Worm (Caenorhabditis elegans) whole organism, L2 larva: ENCODE results near the gene alh-5.

Experiments used
- C34F6.9 ChIP-seq: fragments of 150-350 bp; optimal IDR thresholded peaks from 2 replicates; lab custom pipeline; 2014; ENCODE audit warnings: missing biosample characterization, missing genetic modification characterization
- F13H6.1 ChIP-seq: sonication (generic microtip); optimal IDR thresholded peaks from 2 replicates; lab custom pipeline; 2016; ENCODE audit warnings: missing genetic modification characterization, missing compliant biosample characterization
- ZK546.5 ChIP-seq: sonication (generic microtip); optimal IDR thresholded peaks from 2 replicates; lab custom pipeline; 2017; ENCODE audit warnings: missing biosample characterization, missing genetic modification characterization
- ama-1 ChIP-seq: fragments of 150-350 bp; optimal IDR thresholded peaks from 2 replicates; lab custom pipeline; 2018; ENCODE audit warnings: inconsistent platforms
- ceh-16 ChIP-seq: fragments of 150-350 bp; optimal IDR thresholded peaks from 2 replicates; lab custom pipeline; 2014; ENCODE audit warnings: missing biosample characterization, missing genetic modification characterization
- crh-2 ChIP-seq: sonication (generic microtip); optimal IDR thresholded peaks from 2 replicates; lab custom pipeline; 2017; ENCODE audit warnings: missing biosample characterization, missing genetic modification characterization
- egl-27 ChIP-seq: sonication (generic microtip); optimal IDR thresholded peaks from 3 replicates; lab custom pipeline; 2017; ENCODE audit warnings: missing biosample characterization, missing genetic modification reagents, missing genetic modification characterization
- elt-3 ChIP-seq: sonication (generic microtip); optimal IDR thresholded peaks from 2 replicates; lab custom pipeline; 2017; ENCODE audit warnings: missing biosample characterization, missing genetic modification characterization
- fos-1 ChIP-seq: fragments of 150-350 bp; optimal IDR thresholded peaks from 2 replicates; lab custom pipeline; 2014; ENCODE audit warnings: missing biosample characterization, missing genetic modification characterization
- gmeb-1 ChIP-seq: fragments of 150-350 bp; optimal IDR thresholded peaks from 2 replicates; lab custom pipeline; 2014; ENCODE audit warnings: missing biosample characterization, missing genetic modification characterization
- lin-13 ChIP-seq: fragments of 150-350 bp; optimal IDR thresholded peaks from 2 replicates; lab custom pipeline; 2014; ENCODE audit warnings: missing biosample characterization, missing genetic modification reagents, missing genetic modification characterization
- lin-39 ChIP-seq: fragments of 150-350 bp; optimal IDR thresholded peaks from 2 replicates; lab custom pipeline; 2014; ENCODE audit warnings: missing biosample characterization, missing genetic modification reagents, missing genetic modification characterization
- mab-5 ChIP-seq: fragments of 150-350 bp; optimal IDR thresholded peaks from 2 replicates; lab custom pipeline; 2014; ENCODE audit warnings: missing biosample characterization, missing genetic modification characterization
- nhr-11 ChIP-seq: fragments of 150-350 bp; optimal IDR thresholded peaks from 2 replicates; lab custom pipeline; 2014; ENCODE audit warnings: missing biosample characterization, missing genetic modification characterization
- nhr-12 ChIP-seq: fragments of 150-350 bp; optimal IDR thresholded peaks from 2 replicates; lab custom pipeline; 2014; ENCODE audit warnings: missing biosample characterization, missing genetic modification characterization
- nhr-129 ChIP-seq: fragments of 150-350 bp; optimal IDR thresholded peaks from 2 replicates; lab custom pipeline; 2014; ENCODE audit warnings: missing biosample characterization, missing genetic modification characterization
- nhr-21 ChIP-seq: fragments of 150-350 bp; optimal IDR thresholded peaks from 2 replicates; lab custom pipeline; 2014; ENCODE audit warnings: missing biosample characterization, missing genetic modification characterization
- nhr-237 ChIP-seq: fragments of 150-350 bp; optimal IDR thresholded peaks from 2 replicates; lab custom pipeline; 2014; ENCODE audit warnings: missing biosample characterization, missing genetic modification characterization
- nhr-77 ChIP-seq: fragments of 150-350 bp; optimal IDR thresholded peaks from 2 replicates; lab custom pipeline; 2014; ENCODE audit warnings: missing biosample characterization, missing genetic modification characterization
- sem-4 ChIP-seq: fragments of 150-350 bp; optimal IDR thresholded peaks from 2 replicates; lab custom pipeline; 2014; ENCODE audit warnings: missing biosample characterization, missing genetic modification reagents, missing genetic modification characterization
- skn-1 ChIP-seq: sonication (generic microtip); optimal IDR thresholded peaks from 2 replicates; lab custom pipeline; 2017; ENCODE audit warnings: missing biosample characterization, missing genetic modification characterization
- sma-3 ChIP-seq: sonication (generic microtip); optimal IDR thresholded peaks from 2 replicates; lab custom pipeline; 2016; ENCODE audit warnings: missing genetic modification reagents, missing genetic modification characterization, missing compliant biosample characterization
- snpc-4 ChIP-seq: fragments of 150-350 bp; optimal IDR thresholded peaks from 2 replicates; lab custom pipeline; 2014; ENCODE audit warnings: missing biosample characterization, missing genetic modification characterization
- unc-55 ChIP-seq: fragments of 150-350 bp; sonication (generic microtip); optimal IDR thresholded peaks from 3 replicates; lab custom pipeline; 2014; ENCODE audit warnings: missing biosample characterization, missing genetic modification reagents, missing genetic modification characterization
- zag-1 ChIP-seq: fragments of 150-350 bp; optimal IDR thresholded peaks from 2 replicates; lab custom pipeline; 2014; ENCODE audit warnings: missing biosample characterization, missing genetic modification characterization
- ztf-4 ChIP-seq: fragments of 150-350 bp; optimal IDR thresholded peaks from 2 replicates; lab custom pipeline; 2014; ENCODE audit warnings: missing biosample characterization, missing genetic modification characterization

alh-5 gene

ce11 chrV:1966962-1967361 is 32.4 kb downstream of the alh-5 start:
- TF ChIP-seq lin-13 (GFP tag; lab: Kevin White, UChicago): no peak
- TF ChIP-seq ama-1 (lab: Kevin White, UChicago): no peak
- no peak for TF ChIP-seq F13H6.1
- no peak for TF ChIP-seq snpc-4 (tag; lab: Kevin White, UChicago)
- no peak for TF ChIP-seq ceh-16 (tag; lab: Kevin White, UChicago)
- no peak for TF ChIP-seq C34F6.9
- TF ChIP-seq unc-55 (GFP tag; lab: Kevin White, UChicago): no peak

ce11 chrV:1964806-1965205 is 34.6 kb downstream of the alh-5 start, which contains the start of gene srj-15:
Gene srj-15, minus strand, starts transcription at chrV:1964906.
- TF ChIP-seq mab-5: no peak
- TF ChIP-seq crh-2 (tag; lab: Kevin White, UChicago): no peak
- no peak for TF ChIP-seq nhr-12 (tag; lab: Kevin White, UChicago)
- TF ChIP-seq snpc-4 (tag; lab: Kevin White, UChicago): no peak

ce11 chrV:1961453-1961852 is 37.9 kb downstream of the alh-5 start, which contains the start of gene Y40B10B.1:
Gene Y40B10B.1, minus strand, starts transcription at chrV:1961553.
- no peak for TF ChIP-seq unc-55 (GFP tag; lab: Kevin White, UChicago)
- TF ChIP-seq skn-1 (tag; lab: Kevin White, UChicago): no peak
- TF ChIP-seq nhr-21 (tag; lab: Kevin White, UChicago): no peak
- TF ChIP-seq sem-4 (tag; lab: Kevin White, UChicago): no peak
- TF ChIP-seq ZK546.5: no peak

- TF ChIP-seq zag-1: no peak
These were observed 42.3 kb downstream of the alh-5 start, which contains the start of gene fipr-25 for ce11 chrV:1957110-1957509. Gene fipr-25, plus strand, starts transcription at chrV:1957410.

ce11 chrV:1955246-1955645 is 44.1 kb downstream of the alh-5 start:
- TF ChIP-seq nhr-77 (tag; lab: Kevin White, UChicago) (no peak), fos-1 (tag; lab: Kevin White, UChicago) (no peak), crh-2 (tag; lab: Kevin White, UChicago) (no peak), nhr-129 (tag; lab: Kevin White, UChicago) (no peak), snpc-4 (tag; lab: Kevin White, UChicago) (no peak), sma-3 (no peak), nhr-11 (no peak), nhr-21 (tag; lab: Kevin White, UChicago) (no peak), skn-1 (tag; lab: Kevin White, UChicago) (no peak), nhr-237 (tag; lab: Kevin White, UChicago) (no peak), ztf-4 (no peak), lin-39 (tag; lab: Kevin White, UChicago) (no peak), elt-3 (tag; lab: Kevin White, UChicago) (no peak), egl-27 (tag; lab: Kevin White, UChicago) (no peak), gmeb-1 (no peak)
- TF ChIP-seq, all 48 proteins: peak for 0
